Fruit fly (Drosophila melanogaster) whole organism, embryonic: ENCODE data around the gene lawc.

Source experiments
- B-H1 ChIP-seq: fragments of 200-800 bp; sonication (Bioruptor generic); IDR thresholded peaks from 3 replicates; pipeline ENCODE4 v1.3.6; 2022; ENCODE audit warnings: missing biosample characterization, missing genetic modification characterization
- Bteb2 ChIP-seq: fragments of 200-800 bp; sonication (Bioruptor generic); optimal IDR thresholded peaks from 2 replicates; lab custom pipeline; 2016; ENCODE audit warnings: missing biosample characterization, missing genetic modification characterization
- CG10366 ChIP-seq: fragments of 200-800 bp; sonication (Bioruptor generic); IDR thresholded peaks from 2 replicates; pipeline ENCODE4 v1.3.6; 2022; ENCODE audit warnings: missing biosample characterization, missing genetic modification characterization
- CG11085 ChIP-seq: fragments of 200-800 bp; sonication (Bioruptor generic); IDR thresholded peaks from 2 replicates; pipeline ENCODE4 v1.3.6; 2022; ENCODE audit warnings: missing biosample characterization, missing genetic modification characterization
- CG11504 ChIP-seq: fragments of 200-800 bp; sonication (Bioruptor generic); optimal IDR thresholded peaks from 3 replicates; lab custom pipeline; 2019; ENCODE audit warnings: missing biosample characterization, mild to moderate bottlenecking, missing genetic modification characterization, moderate library complexity
- CG11696 ChIP-seq: fragments of 200-800 bp; sonication (Bioruptor generic); IDR thresholded peaks from 2 replicates; pipeline ENCODE4 v1.3.6; 2022; ENCODE audit warnings: missing biosample characterization, missing genetic modification characterization
- CG12104 ChIP-seq: fragments of 200-800 bp; sonication (Bioruptor generic); optimal IDR thresholded peaks from 3 replicates; lab custom pipeline; 2016; ENCODE audit warnings: missing biosample characterization, missing genetic modification characterization
- CG12769 ChIP-seq: fragments of 200-800 bp; sonication (Bioruptor generic); optimal IDR thresholded peaks from 2 replicates; lab custom pipeline; 2019; ENCODE audit warnings: missing biosample characterization, mild to moderate bottlenecking, missing genetic modification characterization, moderate library complexity
- CG12942 ChIP-seq: fragments of 200-800 bp; sonication (Bioruptor generic); optimal IDR thresholded peaks from 3 replicates; lab custom pipeline; 2016; ENCODE audit warnings: missing biosample characterization, missing genetic modification characterization
- CG13424 ChIP-seq: fragments of 200-800 bp; sonication (Bioruptor generic); optimal IDR thresholded peaks from 2 replicates; lab custom pipeline; 2019; ENCODE audit warnings: missing biosample characterization, mild to moderate bottlenecking, missing genetic modification characterization, moderate library complexity
- CG13894 ChIP-seq: fragments of 200-800 bp; sonication (Bioruptor generic); optimal IDR thresholded peaks from 3 replicates; lab custom pipeline; 2018; ENCODE audit warnings: missing biosample characterization, mild to moderate bottlenecking, missing genetic modification characterization, moderate library complexity
- CG15601 ChIP-seq: fragments of 200-800 bp; sonication (Bioruptor generic); optimal IDR thresholded peaks from 3 replicates; lab custom pipeline; 2019; ENCODE audit warnings: missing biosample characterization, mild to moderate bottlenecking, missing genetic modification characterization, moderate library complexity
- CG15696 ChIP-seq: fragments of 200-800 bp; sonication (Bioruptor generic); optimal IDR thresholded peaks from 2 replicates; lab custom pipeline; 2019; ENCODE audit warnings: missing biosample characterization, mild to moderate bottlenecking, missing genetic modification characterization, moderate library complexity
- CG1647 ChIP-seq: fragments of 200-800 bp; sonication (Bioruptor generic); optimal IDR thresholded peaks from 3 replicates; lab custom pipeline; 2016; ENCODE audit warnings: missing biosample characterization, missing genetic modification characterization
- CG17802 ChIP-seq: fragments of 200-800 bp; sonication (Bioruptor generic); optimal IDR thresholded peaks from 2 replicates; lab custom pipeline; 2018; ENCODE audit warnings: missing biosample characterization, mild to moderate bottlenecking, missing genetic modification characterization, moderate library complexity
- CG43689 ChIP-seq: fragments of 200-800 bp; sonication (Bioruptor generic); IDR thresholded peaks from 2 replicates; pipeline ENCODE4 v1.3.6; 2022; ENCODE audit warnings: missing biosample characterization, missing genetic modification characterization
- CG4424 ChIP-seq: fragments of 200-800 bp; sonication (Bioruptor generic); optimal IDR thresholded peaks from 3 replicates; lab custom pipeline; 2016; ENCODE audit warnings: missing biosample characterization, missing genetic modification characterization
- CG4730 ChIP-seq: fragments of 200-800 bp; sonication (Bioruptor generic); IDR thresholded peaks from 2 replicates; pipeline ENCODE4 v1.3.6; 2022; ENCODE audit warnings: missing biosample characterization, missing genetic modification characterization
- CG9215 ChIP-seq: fragments of 200-800 bp; sonication (Bioruptor generic); IDR thresholded peaks from 2 replicates; pipeline ENCODE4 v1.3.6; 2022; ENCODE audit warnings: missing biosample characterization, missing genetic modification characterization
- CG9727 ChIP-seq: fragments of 200-800 bp; sonication (Bioruptor generic); optimal IDR thresholded peaks from 3 replicates; lab custom pipeline; 2017; ENCODE audit warnings: missing biosample characterization, mild to moderate bottlenecking, missing genetic modification characterization
- Chrac-16 ChIP-seq: fragments of 200-800 bp; sonication (Bioruptor generic); optimal IDR thresholded peaks from 3 replicates; lab custom pipeline; 2016; ENCODE audit warnings: missing biosample characterization, missing genetic modification characterization
- CoRest ChIP-seq: fragments of 200-800 bp; sonication (Bioruptor generic); optimal IDR thresholded peaks from 3 replicates; lab custom pipeline; 2018; ENCODE audit warnings: missing biosample characterization, mild to moderate bottlenecking, missing genetic modification characterization, moderate library complexity
- Dip3 ChIP-seq: fragments of 200-800 bp; sonication (Bioruptor generic); optimal IDR thresholded peaks from 3 replicates; lab custom pipeline; 2016; ENCODE audit warnings: missing biosample characterization, missing genetic modification characterization
- Ets97D ChIP-seq: fragments of 200-800 bp; sonication (Bioruptor generic); optimal IDR thresholded peaks from 3 replicates; lab custom pipeline; 2016; ENCODE audit warnings: missing biosample characterization, missing genetic modification characterization
- HHEX ChIP-seq: fragments of 200-800 bp; sonication (Bioruptor generic); optimal IDR thresholded peaks from 3 replicates; lab custom pipeline; 2017; ENCODE audit warnings: missing biosample characterization, mild to moderate bottlenecking, missing genetic modification characterization, missing genetic modification reagents
- HLH54F ChIP-seq: fragments of 200-800 bp; sonication (Bioruptor generic); optimal IDR thresholded peaks from 3 replicates; lab custom pipeline; 2016; ENCODE audit warnings: missing biosample characterization, missing genetic modification characterization
- Mad ChIP-seq: fragments of 200-800 bp; sonication (Bioruptor generic); optimal IDR thresholded peaks from 2 replicates; lab custom pipeline; 2016; ENCODE audit warnings: missing biosample characterization, missing genetic modification characterization
- Nf-YC ChIP-seq: fragments of 200-800 bp; optimal IDR thresholded peaks from 3 replicates; lab custom pipeline; 2019; ENCODE audit warnings: missing biosample characterization, mild to moderate bottlenecking, missing genetic modification characterization, moderate library complexity
- Ptx1 ChIP-seq: fragments of 200-800 bp; sonication (Bioruptor generic); IDR thresholded peaks from 2 replicates; pipeline ENCODE4 v1.3.6; 2022; ENCODE audit warnings: missing biosample characterization, missing genetic modification characterization
- Sox102F ChIP-seq: fragments of 200-800 bp; sonication (Bioruptor generic); optimal IDR thresholded peaks from 2 replicates; lab custom pipeline; 2018; ENCODE audit warnings: missing biosample characterization, mild to moderate bottlenecking, missing genetic modification characterization, moderate library complexity
- Taf1 ChIP-seq: fragments of 200-800 bp; sonication (Bioruptor generic); IDR thresholded peaks from 2 replicates; pipeline ENCODE4 v1.3.6; 2022; ENCODE audit warnings: missing biosample characterization, missing genetic modification characterization
- Xrp1 ChIP-seq: fragments of 200-800 bp; sonication (Bioruptor generic); IDR thresholded peaks from 2 replicates; pipeline ENCODE4 v1.3.6; 2022; ENCODE audit warnings: missing biosample characterization, missing genetic modification characterization
- bowl ChIP-seq: fragments of 200-800 bp; sonication (Bioruptor generic); IDR thresholded peaks from 2 replicates; pipeline ENCODE4 v1.3.6; 2022; ENCODE audit warnings: missing biosample characterization, missing genetic modification characterization
- bsh ChIP-seq, 2 experiments: fragments of 200-800 bp; sonication (Bioruptor generic); optimal IDR thresholded peaks; 2 replicates each; lab custom pipeline; 2017 to 2018; ENCODE audit warnings: mild to moderate bottlenecking in 2 of 2, missing biosample characterization in 2 of 2, missing genetic modification characterization in 2 of 2, moderate library complexity in 1 of 2
- dan ChIP-seq: fragments of 200-800 bp; sonication (Bioruptor generic); IDR thresholded peaks from 2 replicates; pipeline ENCODE4 v1.3.6; 2022; ENCODE audit warnings: missing biosample characterization, missing genetic modification characterization
- dmrt99B ChIP-seq: fragments of 200-800 bp; sonication (Bioruptor generic); optimal IDR thresholded peaks from 2 replicates; lab custom pipeline; 2018; ENCODE audit warnings: missing biosample characterization, mild to moderate bottlenecking, missing genetic modification characterization, moderate library complexity
- dpn ChIP-seq, 2 experiments: fragments of 200-800 bp; sonication (Bioruptor generic); optimal IDR thresholded peaks; 3 replicates each; lab custom pipeline; 2016; ENCODE audit warnings: missing biosample characterization in 2 of 2, missing genetic modification characterization in 2 of 2
- gce ChIP-seq: fragments of 200-800 bp; sonication (Bioruptor generic); IDR thresholded peaks from 3 replicates; pipeline ENCODE4 v1.3.6; 2022; ENCODE audit warnings: missing biosample characterization, missing genetic modification characterization
- insv ChIP-seq, 2 experiments: fragments of 200-800 bp; sonication (Bioruptor generic); optimal IDR thresholded peaks; 3 replicates each; lab custom pipeline; 2016 to 2018; ENCODE audit warnings: missing biosample characterization in 2 of 2, missing genetic modification characterization in 2 of 2
- jigr1 ChIP-seq: fragments of 200-800 bp; sonication (Bioruptor generic); IDR thresholded peaks from 3 replicates; pipeline ENCODE4 v1.3.6; 2022; ENCODE audit warnings: missing biosample characterization, missing genetic modification characterization
- jing ChIP-seq: fragments of 200-800 bp; sonication (Bioruptor generic); optimal IDR thresholded peaks from 2 replicates; lab custom pipeline; 2018; ENCODE audit warnings: missing biosample characterization, mild to moderate bottlenecking, missing genetic modification characterization
- nau ChIP-seq: fragments of 200-800 bp; sonication (Bioruptor generic); optimal IDR thresholded peaks from 3 replicates; lab custom pipeline; 2017; ENCODE audit warnings: missing biosample characterization, mild to moderate bottlenecking, missing genetic modification characterization, missing genetic modification reagents
- p53 ChIP-seq: fragments of 200-800 bp; sonication (Bioruptor generic); optimal IDR thresholded peaks from 2 replicates; lab custom pipeline; 2016; ENCODE audit warnings: missing biosample characterization, missing genetic modification characterization
- pita ChIP-seq: fragments of 200-800 bp; sonication (Bioruptor generic); optimal IDR thresholded peaks from 2 replicates; lab custom pipeline; 2017; ENCODE audit warnings: missing biosample characterization, mild to moderate bottlenecking, missing genetic modification characterization
- slbo ChIP-seq: fragments of 200-800 bp; sonication (Bioruptor generic); IDR thresholded peaks from 2 replicates; pipeline ENCODE4 v1.3.6; 2022; ENCODE audit warnings: missing biosample characterization, missing genetic modification characterization
- sna ChIP-seq: fragments of 200-800 bp; sonication (Bioruptor generic); IDR thresholded peaks from 2 replicates; pipeline ENCODE4 v1.3.6; 2022; ENCODE audit warnings: missing biosample characterization, missing genetic modification characterization; ENCODE audit not compliant: partially characterized antibody
- tll ChIP-seq, 2 experiments: fragments of 200-800 bp in 1 of 2; fragments of >200 bp in 1 of 2; sonication (Bioruptor generic) in 1 of 2; optimal IDR thresholded peaks; 2 replicates each; lab custom pipeline; 2017 to 2019; ENCODE audit warnings: missing biosample characterization in 2 of 2, missing genetic modification characterization in 2 of 2, mild to moderate bottlenecking in 1 of 2, moderate library complexity in 1 of 2
- unc-4 ChIP-seq: fragments of 200-800 bp; sonication (Bioruptor generic); IDR thresholded peaks from 2 replicates; pipeline ENCODE4 v1.3.6; 2022; ENCODE audit warnings: missing biosample characterization, missing genetic modification characterization; ENCODE audit not compliant: partially characterized antibody
- wor ChIP-seq: fragments of 200-800 bp; sonication (Bioruptor generic); IDR thresholded peaks from 2 replicates; pipeline ENCODE4 v1.3.6; 2022; ENCODE audit warnings: missing biosample characterization, missing genetic modification characterization
- zfh2 ChIP-seq: fragments of 200-800 bp; sonication (Bioruptor generic); optimal IDR thresholded peaks from 2 replicates; lab custom pipeline; 2016; ENCODE audit warnings: missing biosample characterization, missing genetic modification characterization

The lawc gene

dm6 chrX:8444883-8445572 lies 33.6 kb upstream of the lawc start (continued):
- TF ChIP-seq CG13894 (tag; lab: Kevin White, UChicago): no peak
- TF ChIP-seq jing (GFP tag; lab: Kevin White, UChicago): no peak
- TF ChIP-seq CG17802: no peak
- no peak for TF ChIP-seq unc-4 (GFP tag; lab: Robert Waterston, UW)
- TF ChIP-seq HLH54F (GFP tag; lab: Kevin White, UChicago): no peak
- no peak for TF ChIP-seq bowl (GFP tag; lab: Robert Waterston, UW)
- TF ChIP-seq CG4730 (GFP tag; lab: Robert Waterston, UW): 0 out of 2 replicates have a peak, but pooled peaks have one; percentile 12
- TF ChIP-seq dpn (GFP tag; optimal IDR thresholded peaks at IDR 0.05; lab: Kevin White, UChicago): no peak
- no peak for TF ChIP-seq Ets97D (GFP tag; lab: Kevin White, UChicago)
- peak; percentile 90 for TF ChIP-seq CG15696 (tag; lab: Kevin White, UChicago)
- TF ChIP-seq tll (GFP tag; optimal IDR thresholded peaks at IDR 0.05; lab: Kevin White, UChicago): no peak
- TF ChIP-seq Nf-YC (tag; lab: Kevin White, UChicago): peak; percentile 27
- peak; percentile 66 for TF ChIP-seq Xrp1 (GFP tag; lab: Robert Waterston, UW)
- TF ChIP-seq gce (GFP tag; lab: Robert Waterston, UW): 0 out of 3 replicates have a peak, but pooled peaks have one; percentile 19
- peak; percentile 72 for TF ChIP-seq CG11504
- TF ChIP-seq bsh (GFP tag; optimal IDR thresholded peaks at IDR 0.05; lab: Kevin White, UChicago): peak in 1 of 2 experiments; percentile 74
- TF ChIP-seq Mad (GFP tag; lab: Kevin White, UChicago): no peak
- TF ChIP-seq insv (GFP tag; optimal IDR thresholded peaks at IDR 0.05; lab: Kevin White, UChicago): no peak
- TF ChIP-seq wor: no peak
- no peak for TF ChIP-seq zfh2 (GFP tag; lab: Kevin White, UChicago)
- no peak for TF ChIP-seq Chrac-16 (GFP tag; lab: Kevin White, UChicago)
- TF ChIP-seq CG43689: no peak
- no peak for TF ChIP-seq CG12942
- TF ChIP-seq dmrt99B (tag; lab: Kevin White, UChicago): peak; percentile 75
- TF ChIP-seq Ptx1 (GFP tag; lab: Robert Waterston, UW): peak; percentile 67
- TF ChIP-seq CG15601 (tag; lab: Kevin White, UChicago): peak; percentile 61
- TF ChIP-seq CG11696: no peak
- TF ChIP-seq CoRest (tag; lab: Kevin White, UChicago): peak; percentile 77
- TF ChIP-seq CG4424: peak; percentile 49
- TF ChIP-seq CG12104 (GFP tag; lab: Kevin White, UChicago): no peak
- TF ChIP-seq CG11085 (GFP tag; lab: Robert Waterston, UW): no peak
- peak; percentile 48 for TF ChIP-seq CG12769 (tag; lab: Kevin White, UChicago)
- no peak for TF ChIP-seq nau (GFP tag; lab: Kevin White, UChicago)
- no peak for TF ChIP-seq B-H1 (GFP tag; lab: Robert Waterston, UW)
- TF ChIP-seq pita (GFP tag; lab: Kevin White, UChicago): no peak
- peak; percentile 84 for TF ChIP-seq CG9727 (GFP tag; lab: Kevin White, UChicago)
- no peak for TF ChIP-seq p53 (GFP tag; lab: Kevin White, UChicago)
- peak; percentile 27 for TF ChIP-seq HHEX (GFP tag; lab: Kevin White, UChicago)
- TF ChIP-seq Bteb2 (GFP tag; lab: Kevin White, UChicago): no peak
- no peak for TF ChIP-seq CG9215
- TF ChIP-seq Dip3 (GFP tag; lab: Kevin White, UChicago): no peak
- TF ChIP-seq Sox102F (GFP tag; lab: Kevin White, UChicago): peak; percentile 72
- TF ChIP-seq slbo (GFP tag; lab: Robert Waterston, UW): peak; percentile 12; the same call in 1 of the 2 replicates
- no peak for TF ChIP-seq dan
- no peak for TF ChIP-seq Taf1 (GFP tag; lab: Robert Waterston, UW)
- TF ChIP-seq CG1647 (GFP tag; lab: Kevin White, UChicago): no peak
- TF ChIP-seq CG10366 (GFP tag; lab: Robert Waterston, UW): no peak; the same call in 1 of the 2 replicates
- peak; percentile 69 for TF ChIP-seq CG13424 (tag; lab: Kevin White, UChicago)
- TF ChIP-seq jigr1: no peak
- TF ChIP-seq sna (GFP tag; lab: Robert Waterston, UW): no peak
